Worm (Caenorhabditis elegans): ENCODE data around the gene tpa-1.

DNA sequence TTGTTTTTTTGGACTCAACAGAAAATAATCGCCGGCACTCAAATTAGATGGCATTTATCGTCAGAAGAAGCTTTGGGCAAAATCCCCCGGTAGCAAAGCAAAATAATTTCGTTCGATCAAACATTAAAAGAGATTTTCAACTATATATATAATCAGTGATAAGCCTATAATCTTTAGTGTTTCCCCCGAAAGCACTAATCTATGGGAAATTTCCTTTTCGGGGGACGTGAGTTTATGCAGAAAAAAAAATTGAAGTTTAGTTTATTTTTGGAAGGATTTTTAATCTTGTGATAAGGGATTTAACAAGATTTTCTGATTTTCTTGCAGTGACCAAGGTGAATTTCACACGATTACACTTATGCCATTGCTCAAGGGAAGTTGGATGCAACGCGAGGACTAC lies 42.2 kb downstream of the tpa-1 start:
- TF ChIP-seq unc-62 (GFP tag; optimal IDR thresholded peaks at IDR 0.05) (no peak), unc-39 (tag; optimal IDR thresholded peaks at IDR 0.05) (no peak), nhr-237 (tag; optimal IDR thresholded peaks at IDR 0.05) (no peak), snpc-4 (tag; optimal IDR thresholded peaks at IDR 0.05) (no peak), nhr-76 (tag; optimal IDR thresholded peaks at IDR 0.05) (no peak), elt-3 (tag; optimal IDR thresholded peaks at IDR 0.05) (no peak), pha-4 (tag; optimal IDR thresholded peaks at IDR 0.05) (no peak)

Data from whole organism, mixed stage, embryonic.